Worm (Caenorhabditis elegans): ENCODE data around the gene col-74.

DNA sequence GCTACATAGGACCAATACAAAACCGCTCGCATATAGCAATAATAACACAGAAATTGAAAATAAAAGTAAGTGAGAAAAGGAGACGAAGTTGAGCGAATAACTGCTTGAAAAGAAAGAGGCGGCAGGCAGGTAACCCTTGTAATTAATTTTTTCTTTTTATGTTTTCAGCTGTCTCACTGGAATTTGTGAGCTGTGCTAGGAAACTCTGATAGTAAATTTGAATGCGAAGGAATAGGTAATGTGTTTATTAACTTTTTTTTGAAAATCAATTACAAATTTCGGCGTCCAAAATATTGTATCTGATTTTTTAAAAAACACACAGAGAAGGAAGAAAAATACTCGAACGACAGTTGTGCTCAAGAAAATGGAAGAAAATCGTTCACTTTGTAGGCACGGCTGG lies 21.8 kb downstream of the col-74 start, which contains the start of gene H41C03.2:
- TF ChIP-seq elt-3 (tag; optimal IDR thresholded peaks at IDR 0.05) (no peak), elt-2 (tag; optimal IDR thresholded peaks at IDR 0.05) (no peak), fos-1 (tag; optimal IDR thresholded peaks at IDR 0.05) (no peak), nhr-11 (tag; optimal IDR thresholded peaks at IDR 0.05) (no peak), nhr-23 (tag; optimal IDR thresholded peaks at IDR 0.05) (no peak), unc-39 (tag; optimal IDR thresholded peaks at IDR 0.05) (no peak), nfya-1 (tag; optimal IDR thresholded peaks at IDR 0.05; ENCODE audit: insufficient read depth) (no peak), ZK546.5 (tag; optimal IDR thresholded peaks at IDR 0.05) (no peak), ztf-11 (tag; optimal IDR thresholded peaks at IDR 0.05) (no peak), aly-2 (tag; optimal IDR thresholded peaks at IDR 0.05) (no peak), ama-1 (optimal IDR thresholded peaks at IDR 0.05) (no peak), nhr-43 (tag; optimal IDR thresholded peaks at IDR 0.05; ENCODE audit: poor library complexity, severe bottlenecking) (no peak)
